Fruit fly (Drosophila melanogaster): ENCODE results near the gene CG12817.

Gene CG12817

dm6 chr3R:10268865-10269442 lies 44.4 kb upstream of the CG12817 start (continued):
- TF ChIP-seq seq (GFP tag; IDR thresholded peaks at IDR 0.05) = peak; percentile 64; the same call in 1 of the 2 replicates
- no peak for TF ChIP-seq YL-1 (GFP tag; optimal IDR thresholded peaks at IDR 0.05)
- no peak for TF ChIP-seq CG15011 (GFP tag; optimal IDR thresholded peaks at IDR 0.05)
- TF ChIP-seq btn (GFP tag; optimal IDR thresholded peaks at IDR 0.05) = peak; percentile 40
- TF ChIP-seq HLHmδ (GFP tag; optimal IDR thresholded peaks at IDR 0.05) = no peak
- peak; percentile 42 for TF ChIP-seq pum (GFP tag; optimal IDR thresholded peaks at IDR 0.05)
- no peak for TF ChIP-seq CG30020 (tag; optimal IDR thresholded peaks at IDR 0.05)
- no peak for TF ChIP-seq cad (GFP tag; optimal IDR thresholded peaks at IDR 0.05)
- peak; percentile 82 for TF ChIP-seq CG14441 (GFP tag; IDR thresholded peaks at IDR 0.05)
- no peak for TF ChIP-seq Hr39 (optimal IDR thresholded peaks at IDR 0.05)
- no peak for TF ChIP-seq dmrt11E (tag; optimal IDR thresholded peaks at IDR 0.05)
- peak; percentile 56 for TF ChIP-seq CG10979 (tag; optimal IDR thresholded peaks at IDR 0.05)
- peak; percentile 29 for TF ChIP-seq E2f2 (GFP tag; IDR thresholded peaks at IDR 0.05)
- 0 out of 2 replicates have a peak, but pooled peaks have one; percentile 10 for TF ChIP-seq CkIIα-i1 (GFP tag; IDR thresholded peaks at IDR 0.05)
- no peak for TF ChIP-seq CG7963 (GFP tag; IDR thresholded peaks at IDR 0.05; ENCODE audit: partially characterized antibody)
- no peak for TF ChIP-seq Bgb (GFP tag; IDR thresholded peaks at IDR 0.05; ENCODE audit: partially characterized antibody)
- TF ChIP-seq grau (tag; optimal IDR thresholded peaks at IDR 0.05) = peak; percentile 65
- no peak for TF ChIP-seq CG18011 (GFP tag; optimal IDR thresholded peaks at IDR 0.05)
- peak; percentile 75; the same call in 2 of the 3 replicates for TF ChIP-seq CG2889 (GFP tag; IDR thresholded peaks at IDR 0.05)
- TF ChIP-seq lbe (GFP tag; optimal IDR thresholded peaks at IDR 0.05) = peak; percentile 77
- TF ChIP-seq Drgx (GFP tag; IDR thresholded peaks at IDR 0.05) = peak; percentile 85
- TF ChIP-seq CG2875 (GFP tag; optimal IDR thresholded peaks at IDR 0.05) = peak; percentile 62
- TF ChIP-seq croc (GFP tag; conservative IDR thresholded peaks at IDR 0.05) = no peak; the same call in 2 of the 3 replicates
- TF ChIP-seq CG11456 (GFP tag; IDR thresholded peaks at IDR 0.05) = peak; percentile 80
- TF ChIP-seq maf-S (GFP tag; optimal IDR thresholded peaks at IDR 0.05) = no peak
- TF ChIP-seq insv (GFP tag; optimal IDR thresholded peaks at IDR 0.05) = no peak
- TF ChIP-seq CG1647 (GFP tag; optimal IDR thresholded peaks at IDR 0.05) = peak; percentile 55
- no peak for TF ChIP-seq peb (GFP tag; IDR thresholded peaks at IDR 0.05)
- peak; percentile 2 for TF ChIP-seq en (GFP tag; optimal IDR thresholded peaks at IDR 0.05)
- peak; percentile 41 for TF ChIP-seq zfh2 (GFP tag; optimal IDR thresholded peaks at IDR 0.05)
- peak; percentile 97 for TF ChIP-seq Ets65A (GFP tag)
- TF ChIP-seq bowl (GFP tag; IDR thresholded peaks at IDR 0.05) = no peak
- peak; percentile 58; the same call in 1 of the 2 replicates for TF ChIP-seq Lim3 (GFP tag; IDR thresholded peaks at IDR 0.05)
- peak; percentile 69 for TF ChIP-seq tgo (GFP tag; IDR thresholded peaks at IDR 0.05)
- TF ChIP-seq stwl (tag; optimal IDR thresholded peaks at IDR 0.05) = no peak
- no peak for TF ChIP-seq run (tag; optimal IDR thresholded peaks at IDR 0.05)
- no peak for TF ChIP-seq CG11723 (GFP tag; optimal IDR thresholded peaks at IDR 0.05)
- peak; percentile 45 for TF ChIP-seq CG12071 (GFP tag; optimal IDR thresholded peaks at IDR 0.05)
- TF ChIP-seq CG12391 (tag; optimal IDR thresholded peaks at IDR 0.05) = peak; percentile 60
- no peak for TF ChIP-seq Nf-YC (tag; optimal IDR thresholded peaks at IDR 0.05)
- peak; percentile 41 for TF ChIP-seq fd3F (GFP tag; optimal IDR thresholded peaks at IDR 0.05)
- TF ChIP-seq CG17361 (GFP tag; IDR thresholded peaks at IDR 0.05) = no peak; the same call in 2 of the 3 replicates
- peak; percentile 43 for TF ChIP-seq chn (GFP tag; optimal IDR thresholded peaks at IDR 0.05)
- TF ChIP-seq mld (GFP tag; IDR thresholded peaks at IDR 0.05; ENCODE audit: partially characterized antibody) = no peak
- TF ChIP-seq CG17385 (GFP tag; optimal IDR thresholded peaks at IDR 0.05) = peak; percentile 57
- TF ChIP-seq luna (GFP tag; optimal IDR thresholded peaks at IDR 0.05) = no peak
- TF ChIP-seq CG43689 (GFP tag; IDR thresholded peaks at IDR 0.05) = peak; percentile 54; the same call in 1 of the 2 replicates
- peak; percentile 19 for TF ChIP-seq Bdp1 (GFP tag; optimal IDR thresholded peaks at IDR 0.05)
- peak; percentile 46 for TF ChIP-seq Chrac-16 (GFP tag; optimal IDR thresholded peaks at IDR 0.05)
- TF ChIP-seq CG30403 (GFP tag; optimal IDR thresholded peaks at IDR 0.05) = peak; percentile 25
- peak; percentile 68 for TF ChIP-seq NfI (GFP tag; optimal IDR thresholded peaks at IDR 0.05)
